Worm (Caenorhabditis elegans) whole organism, L2 larva: ENCODE data around the gene Y73F8A.32.

Experiments
- C34F6.9 ChIP-seq: fragments of 150-350 bp; optimal IDR thresholded peaks from 2 replicates; lab custom pipeline; 2014; ENCODE audit warnings: missing biosample characterization, missing genetic modification characterization
- Y55F3AM.14 ChIP-seq: fragments of 200-800 bp; sonication (Bioruptor generic); optimal IDR thresholded peaks from 2 replicates; lab custom pipeline; 2018; ENCODE audit warnings: mild to moderate bottlenecking, missing genetic modification characterization, missing compliant biosample characterization
- ZK546.5 ChIP-seq: sonication (generic microtip); optimal IDR thresholded peaks from 2 replicates; lab custom pipeline; 2017; ENCODE audit warnings: missing biosample characterization, missing genetic modification characterization
- alr-1 ChIP-seq: fragments of 150-350 bp; optimal IDR thresholded peaks from 2 replicates; lab custom pipeline; 2014; ENCODE audit warnings: missing biosample characterization, missing genetic modification characterization
- aly-2 ChIP-seq: fragments of 150-350 bp; optimal IDR thresholded peaks from 2 replicates; lab custom pipeline; 2014; ENCODE audit warnings: missing biosample characterization, missing genetic modification characterization
- ama-1 ChIP-seq: fragments of 150-350 bp; optimal IDR thresholded peaks from 2 replicates; lab custom pipeline; 2018; ENCODE audit warnings: inconsistent platforms
- ceh-16 ChIP-seq: fragments of 150-350 bp; optimal IDR thresholded peaks from 2 replicates; lab custom pipeline; 2014; ENCODE audit warnings: missing biosample characterization, missing genetic modification characterization
- ceh-82 ChIP-seq: fragments of 150-350 bp; optimal IDR thresholded peaks from 2 replicates; lab custom pipeline; 2014; ENCODE audit warnings: missing biosample characterization, missing genetic modification characterization
- crh-2 ChIP-seq: sonication (generic microtip); optimal IDR thresholded peaks from 2 replicates; lab custom pipeline; 2017; ENCODE audit warnings: missing biosample characterization, missing genetic modification characterization
- elt-1 ChIP-seq: fragments of 150-350 bp; optimal IDR thresholded peaks from 2 replicates; lab custom pipeline; 2014; ENCODE audit warnings: missing biosample characterization, missing genetic modification characterization
- elt-3 ChIP-seq: sonication (generic microtip); optimal IDR thresholded peaks from 2 replicates; lab custom pipeline; 2017; ENCODE audit warnings: missing biosample characterization, missing genetic modification characterization
- gmeb-1 ChIP-seq: fragments of 150-350 bp; optimal IDR thresholded peaks from 2 replicates; lab custom pipeline; 2014; ENCODE audit warnings: missing biosample characterization, missing genetic modification characterization
- lin-11 ChIP-seq: fragments of 150-350 bp; sonication (generic microtip); optimal IDR thresholded peaks from 2 replicates; lab custom pipeline; 2014; ENCODE audit warnings: missing biosample characterization, missing genetic modification characterization, inconsistent platforms, mixed read lengths
- lin-13 ChIP-seq: fragments of 150-350 bp; optimal IDR thresholded peaks from 2 replicates; lab custom pipeline; 2014; ENCODE audit warnings: missing biosample characterization, missing genetic modification reagents, missing genetic modification characterization
- lsy-2 ChIP-seq, 2 experiments: fragments of 150-350 bp in 1 of 2; sonication (generic microtip) in 1 of 2; optimal IDR thresholded peaks; 2 replicates each; lab custom pipeline; 2014 to 2017; ENCODE audit warnings: missing biosample characterization in 2 of 2, missing genetic modification characterization in 2 of 2
- mab-5 ChIP-seq: fragments of 150-350 bp; optimal IDR thresholded peaks from 2 replicates; lab custom pipeline; 2014; ENCODE audit warnings: missing biosample characterization, missing genetic modification characterization
- mdl-1 ChIP-seq, 2 experiments: fragments of 150-350 bp in 1 of 2; sonication (generic microtip) in 1 of 2; optimal IDR thresholded peaks; 2 replicates each; lab custom pipeline; 2017; ENCODE audit warnings: missing biosample characterization in 2 of 2, missing genetic modification characterization in 2 of 2
- nhr-10 ChIP-seq: sonication (generic microtip); optimal IDR thresholded peaks from 2 replicates; lab custom pipeline; 2017; ENCODE audit warnings: missing biosample characterization, missing genetic modification characterization
- nhr-11 ChIP-seq: fragments of 150-350 bp; optimal IDR thresholded peaks from 2 replicates; lab custom pipeline; 2014; ENCODE audit warnings: missing biosample characterization, missing genetic modification characterization
- nhr-12 ChIP-seq: fragments of 150-350 bp; optimal IDR thresholded peaks from 2 replicates; lab custom pipeline; 2014; ENCODE audit warnings: missing biosample characterization, missing genetic modification characterization
- nhr-129 ChIP-seq: fragments of 150-350 bp; optimal IDR thresholded peaks from 2 replicates; lab custom pipeline; 2014; ENCODE audit warnings: missing biosample characterization, missing genetic modification characterization
- nhr-21 ChIP-seq: fragments of 150-350 bp; optimal IDR thresholded peaks from 2 replicates; lab custom pipeline; 2014; ENCODE audit warnings: missing biosample characterization, missing genetic modification characterization
- nhr-23 ChIP-seq: fragments of 150-350 bp; optimal IDR thresholded peaks from 2 replicates; lab custom pipeline; 2014; ENCODE audit warnings: missing biosample characterization, missing genetic modification reagents, missing genetic modification characterization
- nhr-237 ChIP-seq: fragments of 150-350 bp; optimal IDR thresholded peaks from 2 replicates; lab custom pipeline; 2014; ENCODE audit warnings: missing biosample characterization, missing genetic modification characterization
- nhr-6 ChIP-seq: fragments of 150-350 bp; optimal IDR thresholded peaks from 2 replicates; lab custom pipeline; 2014; ENCODE audit warnings: missing biosample characterization, missing genetic modification characterization
- nhr-77 ChIP-seq: fragments of 150-350 bp; optimal IDR thresholded peaks from 2 replicates; lab custom pipeline; 2014; ENCODE audit warnings: missing biosample characterization, missing genetic modification characterization
- peb-1 ChIP-seq: fragments of 150-350 bp; optimal IDR thresholded peaks from 2 replicates; lab custom pipeline; 2014; ENCODE audit warnings: missing biosample characterization, missing genetic modification characterization
- sma-3 ChIP-seq: sonication (generic microtip); optimal IDR thresholded peaks from 2 replicates; lab custom pipeline; 2016; ENCODE audit warnings: missing genetic modification reagents, missing genetic modification characterization, missing compliant biosample characterization
- sma-9 ChIP-seq, 2 experiments: fragments of 150-350 bp in 1 of 2; sonication (generic microtip) in 1 of 2; optimal IDR thresholded peaks; 2 replicates each; lab custom pipeline; 2014 to 2016; ENCODE audit warnings: missing genetic modification characterization in 2 of 2, mild to moderate bottlenecking in 1 of 2, missing biosample characterization in 1 of 2, missing compliant biosample characterization in 1 of 2, missing genetic modification reagents in 1 of 2, moderate library complexity in 1 of 2
- unc-39 ChIP-seq: fragments of 150-350 bp; optimal IDR thresholded peaks from 2 replicates; lab custom pipeline; 2014; ENCODE audit warnings: missing biosample characterization, missing genetic modification characterization
- unc-55 ChIP-seq: fragments of 150-350 bp; sonication (generic microtip); optimal IDR thresholded peaks from 3 replicates; lab custom pipeline; 2014; ENCODE audit warnings: missing biosample characterization, missing genetic modification reagents, missing genetic modification characterization
- unc-62 ChIP-seq: fragments of 150-350 bp; optimal IDR thresholded peaks from 2 replicates; lab custom pipeline; 2014; ENCODE audit warnings: missing biosample characterization, missing genetic modification reagents, missing genetic modification characterization
- zag-1 ChIP-seq: fragments of 150-350 bp; optimal IDR thresholded peaks from 2 replicates; lab custom pipeline; 2014; ENCODE audit warnings: missing biosample characterization, missing genetic modification characterization
- ztf-11 ChIP-seq: sonication (generic microtip); optimal IDR thresholded peaks from 2 replicates; lab custom pipeline; 2017; ENCODE audit warnings: missing biosample characterization, missing genetic modification characterization
- ztf-4 ChIP-seq: fragments of 150-350 bp; optimal IDR thresholded peaks from 2 replicates; lab custom pipeline; 2014; ENCODE audit warnings: missing biosample characterization, missing genetic modification characterization

The Y73F8A.32 gene

DNA sequence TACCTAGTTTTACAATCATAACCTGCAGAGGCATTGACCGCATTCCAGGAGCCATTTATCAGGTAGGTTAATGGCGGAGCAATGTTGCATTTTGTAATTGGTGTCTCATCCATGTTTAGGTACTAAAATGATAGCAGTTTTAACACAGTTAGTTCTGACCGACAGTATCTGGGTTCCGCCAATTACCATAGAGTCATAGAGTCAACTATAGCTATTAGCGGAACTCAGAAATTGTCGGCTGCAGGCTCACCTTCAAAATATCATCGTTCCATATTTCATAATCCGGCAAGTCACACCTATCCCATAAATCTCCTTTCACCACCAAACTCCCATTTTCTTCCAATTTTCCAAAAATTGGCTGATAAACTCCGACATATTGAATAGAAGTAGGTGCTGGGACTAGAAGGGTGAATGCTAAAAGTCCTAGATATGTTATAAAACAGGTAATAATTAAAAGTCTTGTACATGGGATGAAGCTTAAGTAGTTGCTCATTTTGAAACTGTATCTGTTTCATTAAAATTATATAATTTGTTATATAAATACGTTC is 18.3 kb upstream of the Y73F8A.32 start, which contains the start of gene Y73F8A.35:
Y73F8A.35 (minus strand) TSS at position 498 of the 548 bp plus-strand sequence.
- TF ChIP-seq elt-1 (tag; lab: Kevin White, UChicago) (no peak), nhr-11 (tag; lab: Kevin White, UChicago) (no peak), Y55F3AM.14 (GFP tag; lab: Kevin White, UChicago) (no peak), nhr-129 (no peak), unc-55 (GFP tag; lab: Kevin White, UChicago) (no peak), ztf-4 (tag; lab: Kevin White, UChicago) (no peak), sma-9 (GFP tag; optimal IDR thresholded peaks at IDR 0.05; lab: Kevin White, UChicago) (no peak), sma-9 (tag; optimal IDR thresholded peaks at IDR 0.05; lab: Kevin White, UChicago) (no peak), ZK546.5 (tag; lab: Kevin White, UChicago) (no peak), nhr-10 (tag; lab: Kevin White, UChicago) (no peak), crh-2 (tag; lab: Kevin White, UChicago) (no peak), mdl-1 (tag; optimal IDR thresholded peaks at IDR 0.05; lab: Kevin White, UChicago) (no peak), unc-39 (tag; lab: Kevin White, UChicago) (no peak), nhr-77 (tag; lab: Kevin White, UChicago) (no peak)

DNA sequence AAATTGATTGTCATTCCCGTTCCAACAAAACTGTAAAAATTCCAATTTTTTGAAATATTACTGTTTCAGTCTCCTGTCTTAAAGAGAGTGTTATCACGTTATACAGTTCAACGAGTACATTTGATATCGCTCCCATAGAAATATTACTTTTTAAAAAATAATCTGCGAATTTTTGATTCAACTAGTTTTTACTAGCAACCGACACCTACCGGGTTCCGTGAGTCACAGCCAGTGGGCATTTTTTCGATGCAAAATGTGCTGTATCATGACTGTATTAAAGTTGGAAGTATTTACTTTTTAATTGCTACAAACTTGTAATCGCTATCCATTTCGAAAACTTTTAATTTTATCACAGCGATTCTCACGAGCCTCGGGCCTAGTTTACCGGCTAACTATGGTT is 16.1 kb upstream of the Y73F8A.32 start:
- no peak for TF ChIP-seq unc-55 (GFP tag; lab: Kevin White, UChicago)
- no peak for TF ChIP-seq elt-3 (tag; lab: Kevin White, UChicago)
- no peak for TF ChIP-seq mab-5 (tag; lab: Kevin White, UChicago)
- no peak for TF ChIP-seq nhr-237
- TF ChIP-seq lin-13 (GFP tag; lab: Kevin White, UChicago), result no peak
- no peak for TF ChIP-seq ZK546.5 (tag; lab: Kevin White, UChicago)
- TF ChIP-seq crh-2 (tag; lab: Kevin White, UChicago), result no peak
- no peak for TF ChIP-seq nhr-129
- no peak for TF ChIP-seq gmeb-1 (tag; lab: Kevin White, UChicago)
- TF ChIP-seq nhr-23 (tag; lab: Kevin White, UChicago), result no peak
- TF ChIP-seq C34F6.9 (tag; lab: Kevin White, UChicago), result no peak

DNA sequence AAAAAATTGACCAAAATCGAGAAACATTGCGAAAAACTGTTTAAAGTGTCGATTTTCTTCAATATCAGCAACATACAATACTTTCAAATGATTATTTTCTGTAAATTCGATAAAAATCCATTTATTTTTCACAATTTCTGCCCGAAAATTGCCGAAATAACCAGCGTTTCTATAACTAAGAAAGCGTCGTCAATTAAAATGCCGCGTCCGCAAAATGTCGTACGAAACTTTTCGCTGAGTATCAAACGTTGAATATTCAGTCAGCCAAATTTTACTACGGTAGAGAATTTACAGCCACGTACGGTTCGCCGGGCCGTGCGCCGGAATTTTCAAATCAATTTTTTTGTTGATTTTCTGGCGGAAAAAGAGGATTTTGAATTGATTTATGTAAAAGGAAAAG is 9.2 kb upstream of the Y73F8A.32 start:
- peak in 1 of 2 experiments; percentile 74 for TF ChIP-seq lsy-2 (tag; optimal IDR thresholded peaks at IDR 0.05; lab: Kevin White, UChicago)

DNA sequence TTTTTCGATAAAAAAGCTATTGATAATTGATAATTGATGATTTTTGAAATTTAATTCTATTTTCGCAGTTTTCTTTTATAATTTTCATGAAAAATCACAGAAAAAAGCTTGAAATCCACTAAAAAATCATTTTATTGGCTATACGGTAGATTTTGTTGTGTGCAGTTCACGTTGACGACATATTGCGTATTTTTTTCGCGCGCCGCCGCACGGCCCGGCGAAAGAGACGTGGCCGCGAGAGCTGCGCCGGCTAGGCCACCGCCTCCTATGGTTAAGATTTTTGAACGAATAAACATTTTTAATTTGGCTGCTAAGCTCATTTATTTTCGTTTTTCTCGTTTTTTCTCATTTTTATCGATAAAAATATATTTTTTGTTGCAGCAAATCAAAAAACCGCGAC is 7.6 kb upstream of the Y73F8A.32 start:
- TF ChIP-seq unc-55 (GFP tag; lab: Kevin White, UChicago) (peak; percentile 27), lin-13 (GFP tag; lab: Kevin White, UChicago) (peak; percentile 19), lsy-2 (tag; optimal IDR thresholded peaks at IDR 0.05; lab: Kevin White, UChicago) (peak in 1 of 2 experiments; percentile 59)

DNA sequence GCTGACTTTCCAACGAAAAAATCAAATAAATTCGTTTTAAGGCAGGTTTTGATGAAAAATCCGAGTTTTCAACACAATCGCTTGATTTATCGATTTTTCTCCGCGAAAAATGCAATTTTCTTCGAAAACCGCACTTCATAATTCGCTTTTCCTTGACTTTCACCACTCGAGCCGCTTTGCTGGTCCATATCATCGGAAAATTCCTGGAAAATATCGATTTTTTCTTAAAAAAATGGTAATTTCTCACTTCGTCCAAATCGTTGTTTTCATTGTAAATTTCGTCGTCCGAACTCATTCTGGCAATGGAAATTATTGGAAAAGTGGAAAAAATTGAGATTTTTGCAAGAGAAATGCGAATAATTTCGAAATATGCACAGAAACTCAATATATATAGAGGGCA is 7.0 kb upstream of the Y73F8A.32 start, which contains the start of gene ari-1.4:
ari-1.4 (minus strand) TSS at position 295 of the 400 bp plus-strand sequence.
- TF ChIP-seq lin-11 (tag; lab: Kevin White, UChicago), result no peak
- TF ChIP-seq ceh-82 (tag; lab: Kevin White, UChicago), result no peak
- TF ChIP-seq ama-1 (lab: Kevin White, UChicago), result no peak
- TF ChIP-seq ztf-11 (tag; lab: Kevin White, UChicago), result no peak
- no peak for TF ChIP-seq nhr-12 (tag; lab: Kevin White, UChicago)
- TF ChIP-seq peb-1 (tag; lab: Kevin White, UChicago), result no peak
- TF ChIP-seq mab-5 (tag; lab: Kevin White, UChicago), result no peak
- no peak for TF ChIP-seq ceh-16
- TF ChIP-seq nhr-21 (tag; lab: Kevin White, UChicago), result no peak
- no peak for TF ChIP-seq sma-3
- no peak for TF ChIP-seq nhr-6

DNA sequence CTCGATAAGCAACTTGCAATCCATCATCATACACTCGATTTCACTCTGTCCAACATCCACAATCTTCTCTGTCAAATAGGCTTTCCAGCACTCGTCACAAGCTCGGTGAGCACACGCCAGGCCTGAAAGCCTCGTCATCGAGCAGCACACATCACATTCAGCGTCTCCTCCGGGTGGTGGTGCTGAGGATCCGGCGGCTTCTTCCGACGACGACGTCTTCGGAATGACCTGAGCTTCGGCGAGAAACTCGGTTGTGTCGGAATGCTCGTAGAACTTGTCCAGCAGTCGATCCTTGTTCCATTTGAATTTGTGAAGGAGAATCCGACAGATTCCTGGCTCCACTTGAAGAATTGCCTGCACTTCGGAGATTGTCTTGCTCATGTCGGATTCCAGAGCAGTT is 6.0 kb upstream of the Y73F8A.32 start:
- TF ChIP-seq mdl-1 (tag; optimal IDR thresholded peaks at IDR 0.05; lab: Kevin White, UChicago) (no peak), gmeb-1 (tag; lab: Kevin White, UChicago) (no peak), C34F6.9 (tag; lab: Kevin White, UChicago) (no peak), lin-11 (tag; lab: Kevin White, UChicago) (no peak), nhr-10 (tag; lab: Kevin White, UChicago) (no peak), unc-39 (tag; lab: Kevin White, UChicago) (no peak), aly-2 (tag; lab: Kevin White, UChicago) (no peak), elt-1 (tag; lab: Kevin White, UChicago) (no peak), zag-1 (tag; lab: Kevin White, UChicago) (no peak), crh-2 (tag; lab: Kevin White, UChicago) (no peak), alr-1 (tag; lab: Kevin White, UChicago) (no peak), nhr-21 (tag; lab: Kevin White, UChicago) (no peak), sma-9 (GFP tag; optimal IDR thresholded peaks at IDR 0.05; lab: Kevin White, UChicago) (no peak), sma-9 (tag; optimal IDR thresholded peaks at IDR 0.05; lab: Kevin White, UChicago) (no peak), unc-62 (GFP tag; lab: Kevin White, UChicago) (no peak), ceh-16 (no peak), lin-13 (GFP tag; lab: Kevin White, UChicago) (no peak)
